Worm (Caenorhabditis elegans) whole organism, dauer: ENCODE data around the gene scb-1.

Experiments
- unc-62 ChIP-seq: sonication (generic microtip); optimal IDR thresholded peaks from 2 replicates; lab custom pipeline; 2017; ENCODE audit warnings: missing biosample characterization, missing genetic modification reagents, missing genetic modification characterization

The scb-1 gene

ce11 chrV:11070388-11070787, 49.1 kb downstream of the scb-1 start:
- TF ChIP-seq unc-62 (GFP tag; lab: Kevin White, UChicago), result no peak

ce11 chrV:11069277-11069676, 50.2 kb downstream of the scb-1 start, which contains the start of gene T04C12.8:
Gene T04C12.8 (minus strand): TSS chrV:11069358.
- no peak for TF ChIP-seq unc-62 (GFP tag; lab: Kevin White, UChicago)
